Worm (Caenorhabditis elegans) whole organism, L3 larva: Measurements from ENCODE around the gene C02D5.4.
A peak's percentile ranks its signal among the peaks of the same experiment; 100 is the strongest.

Experiments used
- R02D3.7 ChIP-seq: fragments of 150-350 bp; optimal IDR thresholded peaks from 2 replicates; lab custom pipeline; 2014; ENCODE audit warnings: missing biosample characterization, missing genetic modification characterization
- ZK546.5 ChIP-seq: sonication (generic microtip); optimal IDR thresholded peaks from 2 replicates; lab custom pipeline; 2017; ENCODE audit warnings: missing biosample characterization, missing genetic modification characterization
- aly-2 ChIP-seq: fragments of 150-350 bp; optimal IDR thresholded peaks from 2 replicates; lab custom pipeline; 2014; ENCODE audit warnings: missing biosample characterization, missing genetic modification characterization
- ceh-16 ChIP-seq: sonication (generic microtip); optimal IDR thresholded peaks from 2 replicates; lab custom pipeline; 2017; ENCODE audit warnings: missing biosample characterization, missing genetic modification characterization
- ceh-28 ChIP-seq: fragments of 150-350 bp; optimal IDR thresholded peaks from 2 replicates; lab custom pipeline; 2014; ENCODE audit warnings: missing biosample characterization, missing genetic modification reagents, missing genetic modification characterization
- ceh-82 ChIP-seq: fragments of 150-350 bp; optimal IDR thresholded peaks from 2 replicates; lab custom pipeline; 2014; ENCODE audit warnings: missing biosample characterization, missing genetic modification characterization
- ceh-9 ChIP-seq: sonication (generic microtip); optimal IDR thresholded peaks from 2 replicates; lab custom pipeline; 2018; ENCODE audit warnings: missing biosample characterization, missing genetic modification characterization
- egl-27 ChIP-seq: sonication (generic microtip); optimal IDR thresholded peaks from 4 replicates; lab custom pipeline; 2017; ENCODE audit warnings: missing biosample characterization, missing genetic modification reagents, missing genetic modification characterization
- egl-5 ChIP-seq: fragments of 150-350 bp; optimal IDR thresholded peaks from 2 replicates; lab custom pipeline; 2017; ENCODE audit warnings: missing biosample characterization, missing genetic modification reagents, missing genetic modification characterization, inconsistent platforms
- elt-1 ChIP-seq: fragments of 150-350 bp; optimal IDR thresholded peaks from 2 replicates; lab custom pipeline; 2014; ENCODE audit warnings: missing biosample characterization, missing genetic modification characterization
- elt-2 ChIP-seq: sonication (generic microtip); optimal IDR thresholded peaks from 2 replicates; lab custom pipeline; 2016; ENCODE audit warnings: missing genetic modification reagents, mild to moderate bottlenecking, missing genetic modification characterization, missing compliant biosample characterization
- elt-3 ChIP-seq, 3 experiments: fragments of 150-350 bp in 1 of 3; sonication (generic microtip) in 2 of 3; optimal IDR thresholded peaks; 2 replicates in 2 of 3; 4 replicates in 1 of 3; lab custom pipeline; 2014 to 2017; ENCODE audit warnings: missing biosample characterization in 3 of 3, missing genetic modification characterization in 3 of 3
- fkh-10 ChIP-seq: sonication (generic microtip); optimal IDR thresholded peaks from 2 replicates; lab custom pipeline; 2017; ENCODE audit warnings: missing biosample characterization, missing genetic modification reagents, missing genetic modification characterization
- fkh-2 ChIP-seq: fragments of 150-350 bp; optimal IDR thresholded peaks from 2 replicates; lab custom pipeline; 2014; ENCODE audit warnings: missing biosample characterization, missing genetic modification reagents, missing genetic modification characterization
- fos-1 ChIP-seq: fragments of 150-350 bp; optimal IDR thresholded peaks from 2 replicates; lab custom pipeline; 2014; ENCODE audit warnings: missing biosample characterization, missing genetic modification characterization
- hmg-11 ChIP-seq: sonication (generic microtip); optimal IDR thresholded peaks from 2 replicates; lab custom pipeline; 2016; ENCODE audit warnings: missing genetic modification characterization, missing compliant biosample characterization
- jun-1 ChIP-seq: fragments of 150-350 bp; optimal IDR thresholded peaks from 2 replicates; lab custom pipeline; 2014; ENCODE audit warnings: missing biosample characterization, missing genetic modification reagents, missing genetic modification characterization
- lin-15B ChIP-seq: fragments of 150-350 bp; optimal IDR thresholded peaks from 2 replicates; lab custom pipeline; 2014; ENCODE audit warnings: missing biosample characterization, missing genetic modification characterization
- lin-39 ChIP-seq: fragments of 150-350 bp; optimal IDR thresholded peaks from 2 replicates; lab custom pipeline; 2018; ENCODE audit warnings: missing biosample characterization, missing genetic modification reagents, missing genetic modification characterization
- mml-1 ChIP-seq: fragments of 150-350 bp; sonication (generic microtip); optimal IDR thresholded peaks from 3 replicates; lab custom pipeline; 2014; ENCODE audit warnings: missing biosample characterization, missing genetic modification characterization
- nfya-1 ChIP-seq: sonication (generic microtip); optimal IDR thresholded peaks from 2 replicates; lab custom pipeline; 2017; ENCODE audit warnings: missing genetic modification characterization, mild to moderate bottlenecking, missing compliant biosample characterization, antibody characterized with exemption, moderate library complexity; ENCODE audit not compliant: insufficient read depth
- nhr-11 ChIP-seq: fragments of 150-350 bp; optimal IDR thresholded peaks from 2 replicates; lab custom pipeline; 2014; ENCODE audit warnings: missing biosample characterization, missing genetic modification characterization
- nhr-12 ChIP-seq: fragments of 150-350 bp; optimal IDR thresholded peaks from 2 replicates; lab custom pipeline; 2014; ENCODE audit warnings: missing biosample characterization, missing genetic modification characterization
- nhr-23 ChIP-seq: fragments of 150-350 bp; optimal IDR thresholded peaks from 2 replicates; lab custom pipeline; 2014; ENCODE audit warnings: missing biosample characterization, missing genetic modification reagents, missing genetic modification characterization
- nhr-25 ChIP-seq: sonication (generic microtip); optimal IDR thresholded peaks from 2 replicates; lab custom pipeline; 2017; ENCODE audit warnings: missing biosample characterization, missing genetic modification characterization
- nhr-43 ChIP-seq: sonication (generic microtip); optimal IDR thresholded peaks from 2 replicates; lab custom pipeline; 2016; ENCODE audit warnings: mild to moderate bottlenecking, missing genetic modification characterization, missing compliant biosample characterization; ENCODE audit not compliant: poor library complexity, severe bottlenecking
- nhr-67 ChIP-seq: fragments of 150-350 bp; optimal IDR thresholded peaks from 2 replicates; lab custom pipeline; 2014; ENCODE audit warnings: missing biosample characterization, missing genetic modification characterization
- nhr-76 ChIP-seq: fragments of 150-350 bp; sonication (generic microtip); optimal IDR thresholded peaks from 5 replicates; lab custom pipeline; 2014; ENCODE audit warnings: missing biosample characterization, missing genetic modification characterization
- nhr-77 ChIP-seq: fragments of 150-350 bp; optimal IDR thresholded peaks from 2 replicates; lab custom pipeline; 2014; ENCODE audit warnings: missing biosample characterization, missing genetic modification characterization
- pqm-1 ChIP-seq: fragments of 150-350 bp; optimal IDR thresholded peaks from 2 replicates; lab custom pipeline; 2017; ENCODE audit warnings: missing biosample characterization, missing genetic modification characterization, inconsistent platforms
- sea-2 ChIP-seq: fragments of 150-350 bp; sonication (generic microtip); optimal IDR thresholded peaks from 4 replicates; lab custom pipeline; 2014; ENCODE audit warnings: missing biosample characterization, missing genetic modification reagents, missing genetic modification characterization
- snpc-4 ChIP-seq: fragments of 150-350 bp; optimal IDR thresholded peaks from 2 replicates; lab custom pipeline; 2014; ENCODE audit warnings: missing biosample characterization, missing genetic modification characterization
- tbx-2 ChIP-seq: sonication (generic microtip); optimal IDR thresholded peaks from 2 replicates; lab custom pipeline; 2016; ENCODE audit warnings: mild to moderate bottlenecking, missing genetic modification characterization, missing compliant biosample characterization
- ztf-11 ChIP-seq: fragments of 150-350 bp; optimal IDR thresholded peaks from 2 replicates; lab custom pipeline; 2014; ENCODE audit warnings: missing biosample characterization, missing genetic modification characterization
- ztf-4 ChIP-seq: fragments of 150-350 bp; optimal IDR thresholded peaks from 2 replicates; lab custom pipeline; 2014; ENCODE audit warnings: missing biosample characterization, missing genetic modification characterization

Gene C02D5.4

ce11 chrIII:8560398-8560797 is 8.4 kb downstream of the C02D5.4 start:
- no peak for TF ChIP-seq lin-15B (tag; lab: Kevin White, UChicago)
- TF ChIP-seq sea-2 (GFP tag; lab: Kevin White, UChicago): no peak
- no peak for TF ChIP-seq ceh-16 (tag; lab: Kevin White, UChicago)
- TF ChIP-seq nhr-12 (tag; lab: Kevin White, UChicago): no peak
- TF ChIP-seq snpc-4 (tag; lab: Kevin White, UChicago): no peak
- TF ChIP-seq egl-5 (tag; lab: Kevin White, UChicago): no peak

ce11 chrIII:8560836-8561235 is 8.9 kb downstream of the C02D5.4 start, which contains the start of gene acdh-6:
Gene acdh-6, plus strand, starts transcription at chrIII:8561136.
- no peak for TF ChIP-seq lin-15B (tag; lab: Kevin White, UChicago)
- no peak for TF ChIP-seq egl-5 (tag; lab: Kevin White, UChicago)
- TF ChIP-seq jun-1 (tag; lab: Kevin White, UChicago): no peak
- no peak for TF ChIP-seq nhr-76

- TF ChIP-seq elt-1 (tag; lab: Kevin White, UChicago) (no peak), nhr-76 (no peak), fkh-10 (no peak), nhr-11 (tag; lab: Kevin White, UChicago) (no peak), snpc-4 (tag; lab: Kevin White, UChicago) (no peak), pqm-1 (tag; lab: Kevin White, UChicago) (no peak), nhr-43 (tag; lab: Kevin White, UChicago) (no peak), ceh-9 (tag; lab: Kevin White, UChicago) (no peak), lin-39 (no peak), ztf-11 (no peak), fkh-2 (no peak)
- TF ChIP-seq, all 47 proteins: peak for 0
Measured at ce11 chrIII:8564372-8564771, 12.4 kb downstream of the C02D5.4 start.

- TF ChIP-seq ceh-16 (tag; lab: Kevin White, UChicago) (no peak), ztf-4 (tag; lab: Kevin White, UChicago) (no peak), jun-1 (tag; lab: Kevin White, UChicago) (no peak), elt-2 (tag; lab: Kevin White, UChicago) (no peak), nhr-23 (tag; lab: Kevin White, UChicago) (no peak), snpc-4 (tag; lab: Kevin White, UChicago) (no peak), nhr-12 (tag; lab: Kevin White, UChicago) (no peak), elt-3 (tag; optimal IDR thresholded peaks at IDR 0.05; lab: Kevin White, UChicago) (no peak), nhr-67 (tag; lab: Kevin White, UChicago) (no peak), tbx-2 (tag; lab: Kevin White, UChicago) (no peak), fkh-2 (no peak), hmg-11 (no peak), ZK546.5 (tag; lab: Kevin White, UChicago) (no peak), ceh-28 (tag; lab: Kevin White, UChicago) (no peak), mml-1 (tag; lab: Kevin White, UChicago) (no peak), egl-27 (tag; lab: Kevin White, UChicago) (no peak), lin-15B (tag; lab: Kevin White, UChicago) (no peak), ceh-82 (no peak), R02D3.7 (tag; lab: Kevin White, UChicago) (no peak)
Measured at ce11 chrIII:8570289-8570688, 18.3 kb downstream of the C02D5.4 start.

- TF ChIP-seq nhr-25 (peak; percentile 35), nfya-1 (tag; lab: Kevin White, UChicago) (no peak), nhr-67 (tag; lab: Kevin White, UChicago) (no peak)
- TF ChIP-seq, all 47 proteins: peak for 1
Measured at ce11 chrIII:8571845-8572244, 19.9 kb downstream of the C02D5.4 start.

- TF ChIP-seq nhr-77: no peak
- TF ChIP-seq fkh-10: no peak
- no peak for TF ChIP-seq fos-1 (tag; lab: Kevin White, UChicago)
- no peak for TF ChIP-seq lin-39
- TF ChIP-seq aly-2 (tag; lab: Kevin White, UChicago): no peak
Measured at ce11 chrIII:8573301-8573700, 21.3 kb downstream of the C02D5.4 start.
